Worm (Caenorhabditis elegans) whole organism, young adult: ENCODE data around the gene F41E7.9.

Source experiments
- Y79H2A.3 ChIP-seq: fragments of 200-800 bp; sonication (Bioruptor generic); conservative IDR thresholded peaks from 2 replicates; pipeline ENCODE4 v1.3.6; 2022; ENCODE audit warnings: missing genetic modification reagents, missing genetic modification characterization, missing compliant biosample characterization
- akir-1 ChIP-seq: fragments of 200-800 bp; sonication (Bioruptor generic); optimal IDR thresholded peaks from 2 replicates; lab custom pipeline; 2018; ENCODE audit warnings: mild to moderate bottlenecking, missing genetic modification characterization, moderate library complexity, missing compliant biosample characterization
- ama-1 ChIP-seq, 3 experiments: fragments of 150-350 bp in 1 of 3; sonication (generic microtip) in 2 of 3; optimal IDR thresholded peaks; 2 replicates each; lab custom pipeline; 2014 to 2018; ENCODE audit warnings: missing biosample characterization in 2 of 3, missing genetic modification characterization in 2 of 3, missing genetic modification reagents in 2 of 3
- attf-3 ChIP-seq: fragments of 200-800 bp; sonication (Bioruptor generic); conservative IDR thresholded peaks from 2 replicates; pipeline ENCODE4 v1.3.6; 2022; ENCODE audit warnings: missing genetic modification reagents, missing genetic modification characterization, missing compliant biosample characterization
- let-526 ChIP-seq: fragments of 200-800 bp; sonication (Bioruptor generic); IDR thresholded peaks from 2 replicates; pipeline ENCODE4 v1.3.6; 2022; ENCODE audit warnings: missing genetic modification reagents, missing genetic modification characterization, missing compliant biosample characterization
- nhr-90 ChIP-seq: sonication (generic microtip); optimal IDR thresholded peaks from 2 replicates; lab custom pipeline; 2016; ENCODE audit warnings: missing genotype, mild to moderate bottlenecking, missing genetic modification characterization, missing compliant biosample characterization
- snpc-4 ChIP-seq, 5 experiments: fragments of 150-350 bp in 1 of 5; sonication (generic microtip) in 4 of 5; optimal IDR thresholded peaks; 2 replicates each; lab custom pipeline; 2014 to 2018; ENCODE audit warnings: missing genetic modification characterization in 5 of 5, missing biosample characterization in 3 of 5, antibody characterized with exemption in 2 of 5, mild to moderate bottlenecking in 2 of 5, missing compliant biosample characterization in 2 of 5, missing genotype in 2 of 5, moderate library complexity in 2 of 5, missing genetic modification reagents in 1 of 5
- unc-62 ChIP-seq: fragments of 150-350 bp; optimal IDR thresholded peaks from 2 replicates; lab custom pipeline; 2014; ENCODE audit warnings: missing biosample characterization, missing genetic modification reagents, missing genetic modification characterization
- zfh-2 ChIP-seq: fragments of 200-800 bp; sonication (Bioruptor generic); conservative IDR thresholded peaks from 2 replicates; pipeline ENCODE4 v1.3.6; 2022; ENCODE audit warnings: missing genetic modification reagents, missing genetic modification characterization, missing compliant biosample characterization
- ztf-3 ChIP-seq: fragments of 200-800 bp; sonication (Bioruptor generic); optimal IDR thresholded peaks from 2 replicates; lab custom pipeline; 2018; ENCODE audit warnings: mild to moderate bottlenecking, missing genetic modification characterization, missing compliant biosample characterization

- TF ChIP-seq ztf-3 (GFP tag; lab: Kevin White, UChicago) (no peak), snpc-4 (GFP tag; optimal IDR thresholded peaks at IDR 0.05; lab: Kevin White, UChicago) (no peak), snpc-4 (tag; optimal IDR thresholded peaks at IDR 0.05; lab: Kevin White, UChicago) (no peak), ama-1 (optimal IDR thresholded peaks at IDR 0.05; lab: Kevin White, UChicago) (no peak), ama-1 (GFP tag; optimal IDR thresholded peaks at IDR 0.05; lab: Kevin White, UChicago) (no peak), zfh-2 (no peak), let-526 (GFP tag; lab: Robert Waterston, UW) (no peak), akir-1 (GFP tag; lab: Kevin White, UChicago) (no peak), Y79H2A.3 (GFP tag; lab: Robert Waterston, UW) (no peak), attf-3 (GFP tag; lab: Robert Waterston, UW) (no peak), nhr-90 (tag; lab: Kevin White, UChicago) (no peak), unc-62 (GFP tag; lab: Kevin White, UChicago) (no peak)
Measured at ce11 chrX:10327323-10328022, 11.7 kb upstream of the F41E7.9 start, which contains the start of gene acl-5.
